Fruit fly (Drosophila melanogaster): Measurements from ENCODE around the gene CG45065.

- TF ChIP-seq Sp1 (GFP tag; optimal IDR thresholded peaks at IDR 0.05) (no peak), Abd-B (GFP tag; optimal IDR thresholded peaks at IDR 0.05) (no peak), lola (GFP tag; optimal IDR thresholded peaks at IDR 0.05) (no peak), sv (GFP tag; optimal IDR thresholded peaks at IDR 0.05) (no peak), pan (optimal IDR thresholded peaks at IDR 0.05) (no peak), Myc (optimal IDR thresholded peaks at IDR 0.05) (no peak), Jra (GFP tag; optimal IDR thresholded peaks at IDR 0.05) (no peak), Hr83 (GFP tag; optimal IDR thresholded peaks at IDR 0.05; ENCODE audit: poor library complexity, severe bottlenecking) (no peak)
Observed at dm6 chrX:14858951-14859350, 23.4 kb downstream of the CG45065 start, which contains the start of gene CG46399.
